Fruit fly (Drosophila melanogaster): ENCODE data around the gene CG14252.

Gene CG14252

DNA sequence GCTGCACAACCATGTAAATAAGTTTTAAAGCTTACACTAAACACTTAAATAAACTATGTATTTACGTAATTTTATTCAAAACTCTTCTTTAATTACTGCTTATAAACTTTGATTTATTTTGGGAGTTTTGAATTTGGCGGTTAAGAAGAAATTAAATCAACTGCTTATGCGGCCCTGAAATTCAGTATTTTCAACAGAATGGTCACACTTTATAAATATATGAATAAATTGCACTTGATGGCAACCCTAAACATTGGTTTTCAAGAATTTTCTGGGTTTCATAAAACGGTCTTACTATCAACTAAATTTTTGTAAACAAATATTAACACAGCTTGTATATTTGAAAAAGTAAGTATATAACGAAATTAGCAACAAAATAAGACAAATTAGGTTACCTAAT, at the start of gene CG14252:
Gene CG14252, plus strand, starts transcription at position 302 of the 400 bp plus-strand sequence.
- TF ChIP-seq ttk (optimal IDR thresholded peaks at IDR 0.05): no peak
- TF ChIP-seq Sin3A (optimal IDR thresholded peaks at IDR 0.05): no peak

dm6 chr3R:26896260-26896659, 49.1 kb upstream of the CG14252 start:
- TF ChIP-seq ttk (optimal IDR thresholded peaks at IDR 0.05): no peak
- TF ChIP-seq h (optimal IDR thresholded peaks at IDR 0.05): no peak
- no peak for TF ChIP-seq psq (optimal IDR thresholded peaks at IDR 0.05)
- no peak for TF ChIP-seq Sin3A (optimal IDR thresholded peaks at IDR 0.05)
- no peak for TF ChIP-seq Myc (optimal IDR thresholded peaks at IDR 0.05)
- TF ChIP-seq insv (optimal IDR thresholded peaks at IDR 0.05): no peak

DNA sequence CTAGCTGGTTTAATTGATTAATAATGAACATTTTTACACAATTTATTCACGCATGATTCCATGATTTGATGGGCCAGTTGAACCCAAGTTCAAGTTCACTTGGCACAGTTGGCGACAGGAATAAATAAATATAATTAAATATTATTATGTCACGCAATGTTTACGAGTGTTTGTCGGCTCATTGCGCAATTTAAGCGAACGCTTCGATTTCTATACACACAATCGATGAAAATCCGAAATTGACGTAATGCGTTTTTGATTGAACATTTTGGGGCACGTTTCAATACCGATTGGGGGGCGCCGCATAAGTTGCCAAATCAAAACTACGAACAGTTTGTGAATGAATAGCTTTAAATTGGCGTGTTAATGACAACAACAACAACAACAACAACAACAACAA, 48.0 kb upstream of the CG14252 start:
- TF ChIP-seq Myc (optimal IDR thresholded peaks at IDR 0.05) (no peak), Sin3A (optimal IDR thresholded peaks at IDR 0.05) (no peak), psq (optimal IDR thresholded peaks at IDR 0.05) (no peak), insv (optimal IDR thresholded peaks at IDR 0.05) (no peak), ttk (optimal IDR thresholded peaks at IDR 0.05) (no peak), h (optimal IDR thresholded peaks at IDR 0.05) (no peak)

- TF ChIP-seq Sin3A (optimal IDR thresholded peaks at IDR 0.05) (no peak), Myc (optimal IDR thresholded peaks at IDR 0.05) (no peak), h (optimal IDR thresholded peaks at IDR 0.05) (no peak), psq (optimal IDR thresholded peaks at IDR 0.05) (no peak)
Observed at dm6 chr3R:26899982-26900381, 45.4 kb upstream of the CG14252 start.

DNA sequence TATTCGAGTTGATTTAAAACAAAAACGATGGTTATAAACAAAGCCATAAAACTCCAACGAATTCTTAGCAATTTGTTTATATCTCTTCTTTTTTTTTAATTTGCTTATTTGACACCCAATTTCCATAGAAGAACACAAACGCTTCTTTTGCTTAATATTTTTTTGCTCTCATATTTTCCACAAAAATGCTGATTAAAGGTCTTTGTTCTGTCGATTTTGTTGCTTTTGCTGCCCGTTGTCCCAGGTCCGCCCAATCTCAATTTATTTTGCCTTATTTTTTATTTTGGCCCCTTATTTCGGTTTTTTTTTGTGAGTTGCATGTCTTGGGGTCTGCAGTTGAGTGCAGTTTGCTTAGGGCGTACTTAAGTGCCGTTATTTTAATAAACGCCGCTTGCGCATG, 39.3 kb upstream of the CG14252 start:
- TF ChIP-seq insv (optimal IDR thresholded peaks at IDR 0.05) (no peak), Sin3A (optimal IDR thresholded peaks at IDR 0.05) (no peak), h (optimal IDR thresholded peaks at IDR 0.05) (no peak), psq (optimal IDR thresholded peaks at IDR 0.05) (no peak), ttk (optimal IDR thresholded peaks at IDR 0.05) (no peak), Myc (optimal IDR thresholded peaks at IDR 0.05) (no peak)

DNA sequence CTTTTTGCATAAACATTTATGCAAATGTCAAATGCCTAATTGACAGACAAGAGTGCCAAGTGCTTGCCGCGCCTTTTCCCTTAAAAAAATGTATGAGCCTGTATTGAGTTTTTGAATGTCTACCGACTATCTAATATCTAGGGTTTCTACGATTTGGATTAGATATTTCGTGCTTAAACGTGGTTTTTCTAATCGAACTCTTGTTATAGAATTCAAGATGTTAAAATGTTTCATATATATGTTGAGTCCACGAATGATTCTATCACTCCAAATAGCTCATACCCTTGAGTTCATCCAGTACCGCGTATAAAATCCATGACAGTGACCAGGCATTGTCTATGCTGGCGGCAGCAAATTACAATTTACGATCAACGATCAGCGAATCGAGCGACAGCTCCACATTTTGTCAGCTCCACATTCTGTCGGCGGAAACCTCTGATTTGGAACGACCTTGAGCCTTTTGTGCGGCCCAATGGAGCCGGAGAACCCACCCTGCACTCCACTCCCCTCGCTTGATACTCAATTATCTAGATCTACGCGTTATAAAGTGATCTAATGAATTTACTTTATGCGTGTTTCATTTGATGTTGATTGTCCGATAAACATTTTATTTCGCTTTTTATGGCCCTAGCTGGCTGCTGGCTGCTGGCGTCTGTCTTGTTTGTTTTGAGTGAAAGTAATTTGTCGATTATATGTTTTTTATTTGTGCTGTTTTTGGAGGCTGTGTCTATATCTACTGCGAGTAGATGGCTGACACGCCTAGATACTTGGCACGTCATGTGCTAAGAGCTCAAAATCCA, 38.4 kb upstream of the CG14252 start:
- TF ChIP-seq insv (optimal IDR thresholded peaks at IDR 0.05): no peak
- TF ChIP-seq h (optimal IDR thresholded peaks at IDR 0.05): no peak
- TF ChIP-seq psq (optimal IDR thresholded peaks at IDR 0.05): no peak
- no peak for TF ChIP-seq Sin3A (optimal IDR thresholded peaks at IDR 0.05)
- no peak for TF ChIP-seq ttk (optimal IDR thresholded peaks at IDR 0.05)
- TF ChIP-seq Myc (optimal IDR thresholded peaks at IDR 0.05): no peak

dm6 chr3R:26908750-26909149, 36.6 kb upstream of the CG14252 start:
- TF ChIP-seq ttk (optimal IDR thresholded peaks at IDR 0.05): no peak
- TF ChIP-seq psq (optimal IDR thresholded peaks at IDR 0.05): no peak
- no peak for TF ChIP-seq h (optimal IDR thresholded peaks at IDR 0.05)
- TF ChIP-seq Myc (optimal IDR thresholded peaks at IDR 0.05): no peak
- TF ChIP-seq insv (optimal IDR thresholded peaks at IDR 0.05): no peak
- no peak for TF ChIP-seq Sin3A (optimal IDR thresholded peaks at IDR 0.05)

DNA sequence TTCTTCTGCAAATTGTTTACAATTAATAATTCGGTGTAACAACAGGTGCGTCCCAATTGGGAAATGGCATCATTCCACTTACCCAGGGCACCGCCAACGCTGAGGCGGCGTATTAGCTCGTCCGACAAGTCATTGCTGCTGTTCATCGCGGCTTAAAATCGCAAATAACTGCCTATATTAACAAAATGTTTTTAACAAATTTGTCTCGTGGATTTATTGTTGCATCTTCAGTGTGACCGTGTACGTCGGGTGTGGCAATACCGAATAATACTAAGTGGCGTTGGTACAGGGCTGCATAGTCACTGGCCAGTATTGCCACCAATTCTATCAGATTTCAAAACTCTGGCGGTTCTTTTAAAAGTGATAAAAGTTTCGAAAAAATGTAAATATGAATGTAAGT, 32.7 kb upstream of the CG14252 start, which contains the start of gene Ets97D:
Gene Ets97D, minus strand, starts transcription at position 272 of the 400 bp plus-strand sequence.
- no peak for TF ChIP-seq h (optimal IDR thresholded peaks at IDR 0.05)

dm6 chr3R:26915463-26915925, 29.8 kb upstream of the CG14252 start, which contains the start of gene CG46339:
Gene CG46339, plus strand, starts transcription at chr3R:26915761.
- TF ChIP-seq Sin3A (optimal IDR thresholded peaks at IDR 0.05): no peak
- no peak for TF ChIP-seq ttk (optimal IDR thresholded peaks at IDR 0.05)
- no peak for TF ChIP-seq h (optimal IDR thresholded peaks at IDR 0.05)
- TF ChIP-seq psq (optimal IDR thresholded peaks at IDR 0.05): no peak
- no peak for TF ChIP-seq insv (optimal IDR thresholded peaks at IDR 0.05)
- TF ChIP-seq Myc (optimal IDR thresholded peaks at IDR 0.05): no peak

- TF ChIP-seq psq (optimal IDR thresholded peaks at IDR 0.05): no peak
- TF ChIP-seq Myc (optimal IDR thresholded peaks at IDR 0.05): no peak
- TF ChIP-seq h (optimal IDR thresholded peaks at IDR 0.05): no peak
- no peak for TF ChIP-seq ttk (optimal IDR thresholded peaks at IDR 0.05)
- no peak for TF ChIP-seq Sin3A (optimal IDR thresholded peaks at IDR 0.05)
- no peak for TF ChIP-seq insv (optimal IDR thresholded peaks at IDR 0.05)
Observed at dm6 chr3R:26918857-26919256, 26.5 kb upstream of the CG14252 start.

- TF ChIP-seq psq (optimal IDR thresholded peaks at IDR 0.05) (no peak), Sin3A (optimal IDR thresholded peaks at IDR 0.05) (no peak), ttk (optimal IDR thresholded peaks at IDR 0.05) (no peak), insv (optimal IDR thresholded peaks at IDR 0.05) (no peak), Myc (optimal IDR thresholded peaks at IDR 0.05) (no peak), h (optimal IDR thresholded peaks at IDR 0.05) (no peak)
Observed at dm6 chr3R:26923830-26924333, 21.5 kb upstream of the CG14252 start.

DNA sequence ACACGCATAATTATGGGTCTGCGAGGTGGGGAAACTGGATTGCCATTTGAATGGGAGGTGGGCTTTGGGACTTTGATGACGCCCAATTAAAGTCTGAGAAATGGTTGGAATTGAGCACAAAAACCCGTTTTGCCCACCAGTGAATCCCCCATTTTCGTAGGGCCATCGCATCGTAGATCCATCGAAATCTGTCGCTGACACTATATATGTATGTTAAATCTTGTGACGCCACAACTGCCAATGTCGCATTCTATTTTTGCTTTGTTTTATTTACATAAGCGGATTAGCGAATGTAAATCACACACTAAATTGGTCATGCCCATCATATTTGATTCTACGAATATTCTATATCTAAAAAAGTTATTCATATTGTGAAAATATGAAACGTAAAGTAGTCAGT, 18.9 kb upstream of the CG14252 start:
- TF ChIP-seq h (optimal IDR thresholded peaks at IDR 0.05): no peak
- no peak for TF ChIP-seq Sin3A (optimal IDR thresholded peaks at IDR 0.05)
- no peak for TF ChIP-seq Myc (optimal IDR thresholded peaks at IDR 0.05)
- no peak for TF ChIP-seq ttk (optimal IDR thresholded peaks at IDR 0.05)
- TF ChIP-seq insv (optimal IDR thresholded peaks at IDR 0.05): no peak
- TF ChIP-seq psq (optimal IDR thresholded peaks at IDR 0.05): no peak

- TF ChIP-seq insv (optimal IDR thresholded peaks at IDR 0.05): no peak
- TF ChIP-seq psq (optimal IDR thresholded peaks at IDR 0.05): no peak
- TF ChIP-seq ttk (optimal IDR thresholded peaks at IDR 0.05): no peak
- no peak for TF ChIP-seq h (optimal IDR thresholded peaks at IDR 0.05)
- no peak for TF ChIP-seq Sin3A (optimal IDR thresholded peaks at IDR 0.05)
- no peak for TF ChIP-seq Myc (optimal IDR thresholded peaks at IDR 0.05)
Observed at dm6 chr3R:26928424-26928823, 16.9 kb upstream of the CG14252 start.

Data from Kc167 (cell line).